Worm (Caenorhabditis elegans): Measurements from ENCODE around the gene srsx-32.

Gene srsx-32

DNA sequence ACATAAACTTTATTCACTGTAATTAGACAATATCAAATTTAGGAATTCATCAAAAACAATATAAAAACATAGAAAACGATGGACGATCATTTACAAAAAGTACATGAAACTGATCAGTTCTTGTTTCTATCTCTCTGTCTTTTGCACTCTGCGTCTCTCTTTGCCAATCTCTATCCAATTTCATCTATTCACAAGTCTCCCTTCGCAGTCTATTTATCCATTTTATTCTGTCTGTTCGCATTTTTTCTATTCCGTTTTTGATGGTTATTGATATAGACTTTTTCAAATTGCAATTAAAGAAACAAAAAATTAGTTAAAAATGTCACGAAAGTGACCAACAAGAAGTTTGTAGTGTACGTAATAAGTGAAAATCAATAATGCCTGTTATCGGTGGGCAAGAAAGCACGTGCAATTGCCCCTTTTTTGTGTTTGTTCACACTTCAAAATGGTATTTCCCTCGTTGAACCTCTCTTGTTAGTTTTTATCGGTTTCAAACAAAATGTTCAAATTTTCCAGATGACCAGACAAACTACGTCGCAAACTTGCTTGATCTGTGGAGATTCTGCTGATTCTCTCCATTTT, 18.8 kb upstream of the srsx-32 start, which contains the start of gene nhr-42 (continued):
- TF ChIP-seq nhr-41 (GFP tag; IDR thresholded peaks at IDR 0.05): no peak
- no peak for TF ChIP-seq zip-2 (tag; optimal IDR thresholded peaks at IDR 0.05)
- peak; percentile 54 for TF ChIP-seq dmd-6 (GFP tag; IDR thresholded peaks at IDR 0.05)
- no peak for TF ChIP-seq daf-12 (tag; optimal IDR thresholded peaks at IDR 0.05)
- no peak for TF ChIP-seq snpc-4 (tag; optimal IDR thresholded peaks at IDR 0.05)

DNA sequence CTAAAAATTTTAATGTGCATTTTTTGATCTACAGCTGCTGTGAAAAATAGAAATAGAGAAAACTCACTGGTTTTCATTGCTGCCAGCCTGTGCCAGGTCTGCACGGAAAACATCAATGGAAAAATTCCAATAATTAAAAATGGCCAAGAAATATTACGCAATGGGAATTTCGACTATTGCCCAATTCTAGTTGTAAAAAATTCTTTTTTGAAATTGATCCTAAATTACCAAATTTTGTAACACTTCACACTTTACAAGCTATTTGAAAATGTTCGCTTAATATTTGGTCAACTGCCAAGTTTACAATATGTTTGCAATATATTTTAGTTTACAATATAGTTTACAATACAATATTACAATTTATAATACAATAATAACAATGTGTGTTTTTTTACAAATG, 16.4 kb upstream of the srsx-32 start:
- TF ChIP-seq dmd-6 (GFP tag; IDR thresholded peaks at IDR 0.05) (0 out of 2 replicates have a peak, but pooled peaks have one; percentile 14), daf-16 (GFP tag; optimal IDR thresholded peaks at IDR 0.05) (no peak), daf-16 (tag; optimal IDR thresholded peaks at IDR 0.05) (peak; percentile 50), egl-27 (tag; optimal IDR thresholded peaks at IDR 0.05) (no peak), snpc-1.2 (GFP tag; IDR thresholded peaks at IDR 0.05) (no peak), dve-1 (tag; optimal IDR thresholded peaks at IDR 0.05; ENCODE audit: insufficient read depth) (peak; percentile 21)

DNA sequence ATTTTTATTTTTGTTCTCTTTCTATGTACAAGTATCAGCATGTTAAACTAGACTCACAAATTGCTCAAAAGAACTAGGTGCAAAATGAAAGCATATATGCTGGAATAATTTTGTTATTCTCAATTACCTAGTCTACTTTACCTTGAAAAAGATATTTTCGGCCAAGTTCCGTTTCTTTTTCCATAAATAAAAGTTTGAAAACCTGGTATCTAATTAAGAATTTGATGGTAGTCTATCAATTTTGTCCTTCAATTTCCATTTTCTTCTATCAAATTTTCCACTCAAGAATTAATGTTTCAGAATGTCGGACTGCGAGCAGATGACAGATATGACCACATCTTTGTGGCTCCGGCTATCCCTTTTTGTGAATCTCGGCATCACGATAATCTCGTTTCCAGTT, 13.3 kb upstream of the srsx-32 start, which contains the start of gene srab-4:
srab-4 (plus strand) TSS at position 301 of the 400 bp plus-strand sequence.
- TF ChIP-seq daf-12 (tag; optimal IDR thresholded peaks at IDR 0.05) (no peak), zip-11 (GFP tag; IDR thresholded peaks at IDR 0.05) (no peak), aly-2 (tag; optimal IDR thresholded peaks at IDR 0.05) (no peak), lim-7 (GFP tag; IDR thresholded peaks at IDR 0.05) (no peak), dmd-8 (GFP tag; IDR thresholded peaks at IDR 0.05) (no peak), snpc-4 (tag; optimal IDR thresholded peaks at IDR 0.05) (no peak), D1046.2 (GFP tag; IDR thresholded peaks at IDR 0.05) (no peak), fkh-10 (GFP tag; optimal IDR thresholded peaks at IDR 0.05) (no peak), gei-8 (GFP tag; optimal IDR thresholded peaks at IDR 0.05) (no peak), attf-4 (tag; optimal IDR thresholded peaks at IDR 0.05) (no peak), T26A8.4 (GFP tag; IDR thresholded peaks at IDR 0.05) (no peak), nhr-25 (tag; optimal IDR thresholded peaks at IDR 0.05; ENCODE audit: borderline replicate concordance, insufficient read depth) (no peak), lin-38 (GFP tag; IDR thresholded peaks at IDR 0.05) (no peak)

ce11 chrV:7005964-7006363, 11.2 kb upstream of the srsx-32 start, which contains the start of gene spig-10:
spig-10 (plus strand) TSS chrV:7006264.
- TF ChIP-seq mep-1 (tag; optimal IDR thresholded peaks at IDR 0.05): no peak
- TF ChIP-seq unc-62 (GFP tag; optimal IDR thresholded peaks at IDR 0.05 in 1 of 2): peak in 1 of 2 experiments; percentile 81
- no peak for TF ChIP-seq unc-62 (tag; optimal IDR thresholded peaks at IDR 0.05)
- TF ChIP-seq rbr-2 (tag; optimal IDR thresholded peaks at IDR 0.05): no peak

DNA sequence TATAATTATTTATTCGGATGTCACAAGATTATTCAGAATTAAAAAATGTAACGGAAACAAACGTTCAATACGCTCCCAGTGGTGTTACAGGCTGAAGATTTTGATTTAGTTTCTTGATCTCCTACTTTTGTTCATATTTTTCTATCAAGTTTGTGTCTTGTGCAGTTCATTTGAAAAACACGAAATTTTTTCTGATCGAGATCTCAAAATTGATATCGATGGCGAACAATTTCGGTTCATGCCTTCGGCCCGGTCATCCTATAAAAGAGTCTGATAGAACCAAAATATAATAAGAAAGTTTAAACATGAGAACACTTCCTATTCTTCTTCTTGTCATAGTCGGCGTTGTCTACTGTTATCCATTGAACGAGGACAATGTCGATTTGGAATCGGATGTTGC, 9.9 kb upstream of the srsx-32 start, which contains the start of gene drd-10:
drd-10 (plus strand) TSS at position 301 of the 400 bp plus-strand sequence.
- TF ChIP-seq egl-27 (tag; optimal IDR thresholded peaks at IDR 0.05) (no peak), unc-39 (tag; optimal IDR thresholded peaks at IDR 0.05) (no peak), R02D3.7 (tag; optimal IDR thresholded peaks at IDR 0.05) (no peak), T20F7.1 (GFP tag; optimal IDR thresholded peaks at IDR 0.05) (no peak), ZK337.2 (GFP tag; IDR thresholded peaks at IDR 0.05) (no peak), Y5F2A.4 (GFP tag; optimal IDR thresholded peaks at IDR 0.05) (no peak), lim-7 (GFP tag; IDR thresholded peaks at IDR 0.05) (no peak), nhr-102 (tag; optimal IDR thresholded peaks at IDR 0.05) (no peak), arid-1 (GFP tag; conservative IDR thresholded peaks at IDR 0.05) (no peak), nhr-111 (GFP tag; optimal IDR thresholded peaks at IDR 0.05) (no peak), mdl-1 (tag; optimal IDR thresholded peaks at IDR 0.05) (no peak), nhr-11 (tag; optimal IDR thresholded peaks at IDR 0.05) (no peak), nhr-25 (tag; optimal IDR thresholded peaks at IDR 0.05; ENCODE audit: borderline replicate concordance, insufficient read depth) (no peak), tag-97 (GFP tag; IDR thresholded peaks at IDR 0.05) (no peak)
